Worm (Caenorhabditis elegans): ENCODE data around the gene ZC395.5.

DNA sequence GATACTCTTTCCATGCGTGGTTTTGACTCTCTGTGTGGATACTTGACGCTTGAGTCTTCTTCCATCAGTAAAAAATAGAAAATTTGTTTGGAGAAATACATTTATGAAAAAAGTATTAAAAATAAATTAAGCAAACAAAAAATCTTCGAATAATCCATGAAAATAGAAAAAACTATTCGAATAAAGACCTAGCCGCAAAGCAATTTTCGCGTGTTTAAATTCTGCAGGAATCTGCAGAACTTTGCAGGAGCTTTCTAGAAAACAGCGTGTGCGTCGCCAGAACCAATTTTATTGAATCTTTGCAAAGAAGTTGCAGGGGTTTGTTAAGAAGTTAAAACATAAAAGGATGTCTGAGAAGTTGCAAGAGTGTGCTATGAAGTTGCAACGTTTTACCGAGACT, 18.6 kb downstream of the ZC395.5 start, which contains the start of gene ZC395.11:
- TF ChIP-seq dmd-4 (tag; optimal IDR thresholded peaks at IDR 0.05; ENCODE audit: borderline replicate concordance) (no peak), pha-2 (tag; optimal IDR thresholded peaks at IDR 0.05) (no peak), nhr-11 (tag; optimal IDR thresholded peaks at IDR 0.05) (no peak), ceh-30 (tag; optimal IDR thresholded peaks at IDR 0.05) (no peak)
